Worm (Caenorhabditis elegans) whole organism, L1 larva: Measurements from ENCODE around the gene unc-18.

Experiments used
- ama-1 ChIP-seq: fragments of 150-350 bp; optimal IDR thresholded peaks from 2 replicates; lab custom pipeline; 2014
- lin-39 ChIP-seq: fragments of 150-350 bp; optimal IDR thresholded peaks from 2 replicates; lab custom pipeline; 2014; ENCODE audit warnings: missing biosample characterization, missing genetic modification reagents, missing genetic modification characterization
- lir-3 ChIP-seq: sonication (generic microtip); optimal IDR thresholded peaks from 2 replicates; lab custom pipeline; 2016; ENCODE audit warnings: mild to moderate bottlenecking, missing genetic modification characterization, moderate library complexity, missing compliant biosample characterization; ENCODE audit not compliant: poor library complexity
- mab-9 ChIP-seq: fragments of 200-800 bp; sonication (Bioruptor generic); IDR thresholded peaks from 2 replicates; pipeline ENCODE4 v1.3.6; 2022; ENCODE audit warnings: missing genetic modification reagents, missing genetic modification characterization, missing compliant biosample characterization
- nhr-11 ChIP-seq: fragments of 150-350 bp; optimal IDR thresholded peaks from 2 replicates; lab custom pipeline; 2014; ENCODE audit warnings: missing biosample characterization, missing genetic modification characterization
- snpc-4 ChIP-seq: fragments of 150-350 bp; optimal IDR thresholded peaks from 2 replicates; lab custom pipeline; 2014; ENCODE audit warnings: missing biosample characterization, missing genetic modification characterization
- ztf-11 ChIP-seq, 2 experiments: sonication (generic microtip); optimal IDR thresholded peaks; 2 replicates each; lab custom pipeline; 2016 to 2017; ENCODE audit warnings: missing genetic modification characterization in 2 of 2, missing biosample characterization in 1 of 2, missing compliant biosample characterization in 1 of 2

- TF ChIP-seq snpc-4 (no peak), nhr-11 (no peak), ama-1 (no peak), mab-9 (no peak), lir-3 (no peak), lin-39 (tag; lab: Kevin White, UChicago) (no peak), ztf-11 (tag; optimal IDR thresholded peaks at IDR 0.05; lab: Kevin White, UChicago) (no peak)
Observed at ce11 chrX:7664419-7664818, 18.3 kb upstream of the unc-18 start.
